Fruit fly (Drosophila melanogaster) whole organism, embryonic: ENCODE data around the gene Crg-1.
A peak's percentile ranks its signal among the peaks of the same experiment; 100 is the strongest.

ENCODE experiments used
- Adf1 ChIP-seq: fragments of 200-800 bp; sonication (Bioruptor generic); IDR thresholded peaks from 2 replicates; pipeline ENCODE4 v1.3.6; 2022; ENCODE audit warnings: missing biosample characterization, missing genetic modification characterization
- CG1024 ChIP-seq: fragments of 200-800 bp; sonication (Bioruptor generic); IDR thresholded peaks from 2 replicates; pipeline ENCODE4 v1.3.6; 2022; ENCODE audit warnings: missing biosample characterization, missing genetic modification characterization
- CG10565 ChIP-seq: fragments of 200-800 bp; sonication (Bioruptor generic); optimal IDR thresholded peaks from 3 replicates; lab custom pipeline; 2016; ENCODE audit warnings: missing biosample characterization, mild to moderate bottlenecking, missing genetic modification characterization
- CG13424 ChIP-seq: fragments of 200-800 bp; sonication (Bioruptor generic); optimal IDR thresholded peaks from 2 replicates; lab custom pipeline; 2019; ENCODE audit warnings: missing biosample characterization, mild to moderate bottlenecking, missing genetic modification characterization, moderate library complexity
- CG15601 ChIP-seq: fragments of 200-800 bp; sonication (Bioruptor generic); optimal IDR thresholded peaks from 3 replicates; lab custom pipeline; 2019; ENCODE audit warnings: missing biosample characterization, mild to moderate bottlenecking, missing genetic modification characterization, moderate library complexity
- CG1647 ChIP-seq: fragments of 200-800 bp; sonication (Bioruptor generic); optimal IDR thresholded peaks from 3 replicates; lab custom pipeline; 2016; ENCODE audit warnings: missing biosample characterization, missing genetic modification characterization
- CG30431 ChIP-seq: fragments of 200-800 bp; sonication (Bioruptor generic); optimal IDR thresholded peaks from 2 replicates; lab custom pipeline; 2017; ENCODE audit warnings: missing biosample characterization, missing genetic modification characterization
- CG3163 ChIP-seq: fragments of 200-800 bp; sonication (Bioruptor generic); optimal IDR thresholded peaks from 3 replicates; lab custom pipeline; 2016; ENCODE audit warnings: missing biosample characterization, missing genetic modification characterization
- CG33557 ChIP-seq: fragments of 200-800 bp; sonication (Bioruptor generic); optimal IDR thresholded peaks from 2 replicates; lab custom pipeline; 2019; ENCODE audit warnings: missing biosample characterization, mild to moderate bottlenecking, missing genetic modification characterization, moderate library complexity
- CG3407 ChIP-seq: fragments of 200-800 bp; sonication (Bioruptor generic); optimal IDR thresholded peaks from 2 replicates; lab custom pipeline; 2018; ENCODE audit warnings: missing biosample characterization, mild to moderate bottlenecking, missing genetic modification characterization
- CG6175 ChIP-seq: fragments of 200-800 bp; sonication (Bioruptor generic); IDR thresholded peaks from 3 replicates; pipeline ENCODE4 v1.3.6; 2022; ENCODE audit warnings: missing biosample characterization, missing genetic modification characterization
- CG7556 ChIP-seq: fragments of 200-800 bp; sonication (Bioruptor generic); optimal IDR thresholded peaks from 2 replicates; lab custom pipeline; 2017; ENCODE audit warnings: missing biosample characterization, mild to moderate bottlenecking, missing genetic modification characterization
- CG9215 ChIP-seq: fragments of 200-800 bp; sonication (Bioruptor generic); IDR thresholded peaks from 2 replicates; pipeline ENCODE4 v1.3.6; 2022; ENCODE audit warnings: missing biosample characterization, missing genetic modification characterization
- CG9932 ChIP-seq: fragments of 200-800 bp; sonication (Bioruptor generic); IDR thresholded peaks from 2 replicates; pipeline ENCODE4 v1.3.6; 2022; ENCODE audit warnings: missing biosample characterization, missing genetic modification characterization
- CkIIα-i1 ChIP-seq: fragments of 200-800 bp; sonication (Bioruptor generic); IDR thresholded peaks from 2 replicates; pipeline ENCODE4 v1.3.6; 2022; ENCODE audit warnings: missing biosample characterization, missing genetic modification characterization
- Elba2 ChIP-seq: fragments of 200-800 bp; sonication (Bioruptor generic); optimal IDR thresholded peaks from 3 replicates; lab custom pipeline; 2016; ENCODE audit warnings: missing biosample characterization, missing genetic modification characterization
- H15 ChIP-seq: fragments of 200-800 bp; sonication (Bioruptor generic); IDR thresholded peaks from 3 replicates; pipeline ENCODE4 v1.3.6; 2022; ENCODE audit warnings: missing biosample characterization, missing genetic modification characterization
- HmgD ChIP-seq: fragments of 200-800 bp; sonication (Bioruptor generic); optimal IDR thresholded peaks from 3 replicates; lab custom pipeline; 2016; ENCODE audit warnings: missing biosample characterization, missing genetic modification characterization
- Hr78 ChIP-seq, 2 experiments: fragments of 200-800 bp in 1 of 2; fragments of >200 bp in 1 of 2; sonication (Bioruptor generic) in 1 of 2; optimal IDR thresholded peaks; 2 replicates each; lab custom pipeline; 2017 to 2019; ENCODE audit warnings: missing biosample characterization in 2 of 2, missing genetic modification characterization in 2 of 2, mild to moderate bottlenecking in 1 of 2, moderate library complexity in 1 of 2
- NC2α ChIP-seq: fragments of 200-800 bp; sonication (Bioruptor generic); optimal IDR thresholded peaks from 2 replicates; lab custom pipeline; 2016; ENCODE audit warnings: missing biosample characterization, missing genetic modification characterization
- Oaz ChIP-seq: fragments of 200-800 bp; sonication (Bioruptor generic); IDR thresholded peaks from 2 replicates; pipeline ENCODE4 v1.3.6; 2022; ENCODE audit warnings: missing biosample characterization, missing genetic modification characterization
- Ptx1 ChIP-seq: fragments of 200-800 bp; sonication (Bioruptor generic); IDR thresholded peaks from 2 replicates; pipeline ENCODE4 v1.3.6; 2022; ENCODE audit warnings: missing biosample characterization, missing genetic modification characterization
- Sox102F ChIP-seq: fragments of 200-800 bp; sonication (Bioruptor generic); optimal IDR thresholded peaks from 2 replicates; lab custom pipeline; 2018; ENCODE audit warnings: missing biosample characterization, mild to moderate bottlenecking, missing genetic modification characterization, moderate library complexity
- Stat92E ChIP-seq, 3 experiments: fragments of >200 bp in 2 of 3; fragments of 200-800 bp in 1 of 3; sonication (Bioruptor generic) in 1 of 3; optimal IDR thresholded peaks; 2 replicates each; lab custom pipeline; 2017 to 2019; ENCODE audit warnings: missing biosample characterization in 3 of 3, missing genetic modification characterization in 3 of 3, mild to moderate bottlenecking in 1 of 3, moderate library complexity in 1 of 3
- Vsx1 ChIP-seq: fragments of 200-800 bp; sonication (Bioruptor generic); optimal IDR thresholded peaks from 2 replicates; lab custom pipeline; 2017; ENCODE audit warnings: missing biosample characterization, mild to moderate bottlenecking, missing genetic modification characterization, missing genetic modification reagents
- ac ChIP-seq: fragments of 200-800 bp; sonication (Bioruptor generic); optimal IDR thresholded peaks from 3 replicates; lab custom pipeline; 2017; ENCODE audit warnings: missing biosample characterization, mild to moderate bottlenecking, missing genetic modification characterization
- aop ChIP-seq: fragments of 200-800 bp; sonication (Bioruptor generic); IDR thresholded peaks from 2 replicates; pipeline ENCODE4 v1.3.6; 2022; ENCODE audit warnings: missing biosample characterization, missing genetic modification characterization
- az2 ChIP-seq: fragments of 200-800 bp; sonication (Bioruptor generic); optimal IDR thresholded peaks from 3 replicates; lab custom pipeline; 2016; ENCODE audit warnings: missing biosample characterization, missing genetic modification characterization
- bigmax ChIP-seq: fragments of 200-800 bp; sonication (Bioruptor generic); optimal IDR thresholded peaks from 2 replicates; lab custom pipeline; 2018; ENCODE audit warnings: missing biosample characterization, mild to moderate bottlenecking, missing genetic modification characterization
- chn ChIP-seq: fragments of 200-800 bp; sonication (Bioruptor generic); optimal IDR thresholded peaks from 2 replicates; lab custom pipeline; 2016; ENCODE audit warnings: missing biosample characterization, missing genetic modification characterization
- ci ChIP-seq: fragments of 200-800 bp; sonication (Bioruptor generic); IDR thresholded peaks from 3 replicates; pipeline ENCODE4 v1.3.6; 2022; ENCODE audit warnings: missing biosample characterization, missing genetic modification characterization
- cwo ChIP-seq: fragments of 200-800 bp; sonication (Bioruptor generic); optimal IDR thresholded peaks from 3 replicates; lab custom pipeline; 2017; ENCODE audit warnings: missing biosample characterization, missing genetic modification characterization, mild to moderate bottlenecking, moderate library complexity, missing genetic modification reagents
- dmrt11E ChIP-seq: fragments of 200-800 bp; sonication (Bioruptor generic); optimal IDR thresholded peaks from 3 replicates; lab custom pipeline; 2018; ENCODE audit warnings: missing biosample characterization, mild to moderate bottlenecking, missing genetic modification characterization, moderate library complexity
- dpn ChIP-seq, 2 experiments: fragments of 200-800 bp; sonication (Bioruptor generic); optimal IDR thresholded peaks; 3 replicates each; lab custom pipeline; 2016; ENCODE audit warnings: missing biosample characterization in 2 of 2, missing genetic modification characterization in 2 of 2
- dysf ChIP-seq: fragments of 200-800 bp; sonication (Bioruptor generic); IDR thresholded peaks from 3 replicates; pipeline ENCODE4 v1.3.6; 2022; ENCODE audit warnings: missing biosample characterization, missing genetic modification characterization
- eve ChIP-seq, 2 experiments: fragments of >200 bp; optimal IDR thresholded peaks; 2 replicates each; lab custom pipeline; 2017; ENCODE audit warnings: missing biosample characterization in 2 of 2, missing genetic modification characterization in 2 of 2
- kni ChIP-seq: fragments of 200-800 bp; sonication (Bioruptor generic); optimal IDR thresholded peaks from 3 replicates; lab custom pipeline; 2017; ENCODE audit warnings: mild to moderate bottlenecking, missing biosample characterization, missing genetic modification reagents, missing genetic modification characterization
- lmd ChIP-seq: fragments of 200-800 bp; sonication (Bioruptor generic); IDR thresholded peaks from 2 replicates; pipeline ENCODE4 v1.3.6; 2022; ENCODE audit warnings: missing biosample characterization, missing genetic modification characterization
- luna ChIP-seq: fragments of 200-800 bp; sonication (Bioruptor generic); optimal IDR thresholded peaks from 2 replicates; lab custom pipeline; 2016; ENCODE audit warnings: missing biosample characterization, missing genetic modification characterization
- nom ChIP-seq: fragments of 200-800 bp; sonication (Bioruptor generic); optimal IDR thresholded peaks from 2 replicates; lab custom pipeline; 2017; ENCODE audit warnings: missing biosample characterization, missing genetic modification characterization, mild to moderate bottlenecking, moderate library complexity, missing genetic modification reagents
- peb ChIP-seq: fragments of 200-800 bp; sonication (Bioruptor generic); IDR thresholded peaks from 2 replicates; pipeline ENCODE4 v1.3.6; 2022; ENCODE audit warnings: missing biosample characterization, missing genetic modification characterization
- pros ChIP-seq: fragments of 200-800 bp; sonication (Bioruptor generic); optimal IDR thresholded peaks from 3 replicates; lab custom pipeline; 2019; ENCODE audit warnings: missing biosample characterization, mild to moderate bottlenecking, missing genetic modification characterization, moderate library complexity
- psq ChIP-seq: fragments of 200-800 bp; sonication (Bioruptor generic); optimal IDR thresholded peaks from 2 replicates; lab custom pipeline; 2017; ENCODE audit warnings: missing biosample characterization, missing genetic modification characterization
- ranshi ChIP-seq: fragments of 200-800 bp; sonication (Bioruptor generic); IDR thresholded peaks from 2 replicates; pipeline ENCODE4 v1.3.6; 2022; ENCODE audit warnings: missing biosample characterization, missing genetic modification characterization
- sc ChIP-seq, 3 experiments: fragments of >200 bp in 2 of 3; fragments of 200-800 bp in 1 of 3; sonication (Bioruptor generic) in 1 of 3; optimal IDR thresholded peaks; 2 replicates in 2 of 3; 3 replicates in 1 of 3; lab custom pipeline; 2017; ENCODE audit warnings: mild to moderate bottlenecking in 1 of 3, missing biosample characterization in 1 of 3, missing genetic modification characterization in 1 of 3, missing genetic modification reagents in 1 of 3
- shn ChIP-seq: fragments of 200-800 bp; sonication (Bioruptor generic); optimal IDR thresholded peaks from 3 replicates; lab custom pipeline; 2016; ENCODE audit warnings: missing biosample characterization, missing genetic modification characterization
- slbo ChIP-seq: fragments of 200-800 bp; sonication (Bioruptor generic); IDR thresholded peaks from 2 replicates; pipeline ENCODE4 v1.3.6; 2022; ENCODE audit warnings: missing biosample characterization, missing genetic modification characterization
- so ChIP-seq: fragments of 200-800 bp; sonication (Bioruptor generic); IDR thresholded peaks from 3 replicates; pipeline ENCODE4 v1.3.6; 2022; ENCODE audit warnings: missing biosample characterization, missing genetic modification characterization
- sob ChIP-seq: fragments of 200-800 bp; sonication (Bioruptor generic); IDR thresholded peaks from 2 replicates; pipeline ENCODE4 v1.3.6; 2022; ENCODE audit warnings: missing biosample characterization, missing genetic modification characterization
- vnd ChIP-seq: fragments of 200-800 bp; sonication (Bioruptor generic); IDR thresholded peaks from 3 replicates; pipeline ENCODE4 v1.3.6; 2022; ENCODE audit warnings: missing biosample characterization, missing genetic modification characterization; ENCODE audit not compliant: partially characterized antibody
- zf30C ChIP-seq: fragments of 200-800 bp; sonication (Bioruptor generic); optimal IDR thresholded peaks from 3 replicates; lab custom pipeline; 2018; ENCODE audit warnings: missing biosample characterization, mild to moderate bottlenecking, missing genetic modification characterization

The Crg-1 gene

dm6 chrX:3811340-3811788 lies 18.3 kb downstream of the Crg-1 start, which contains the start of gene ec (continued):
- TF ChIP-seq nom (GFP tag; lab: Kevin White, UChicago) (peak; percentile 44), Hr78 (GFP tag; optimal IDR thresholded peaks at IDR 0.05; lab: Kevin White, UChicago) (no peak), vnd (GFP tag; lab: Robert Waterston, UW) (no peak), Adf1 (GFP tag; lab: Robert Waterston, UW) (peak; percentile 36; the same call in 1 of the 2 replicates), pros (GFP tag; lab: Kevin White, UChicago) (peak; percentile 4), dmrt11E (tag; lab: Kevin White, UChicago) (no peak), luna (GFP tag; lab: Kevin White, UChicago) (no peak), az2 (GFP tag; lab: Kevin White, UChicago) (no peak), bigmax (GFP tag; lab: Kevin White, UChicago) (no peak), kni (GFP tag; lab: Kevin White, UChicago) (no peak), ranshi (GFP tag; lab: Robert Waterston, UW) (no peak), CG10565 (GFP tag; lab: Kevin White, UChicago) (no peak), Ptx1 (GFP tag; lab: Robert Waterston, UW) (no peak), CkIIα-i1 (no peak), CG30431 (GFP tag; lab: Kevin White, UChicago) (no peak), eve (GFP tag; optimal IDR thresholded peaks at IDR 0.05; lab: Kevin White, UChicago) (no peak), shn (no peak), CG7556 (GFP tag; lab: Kevin White, UChicago) (no peak), zf30C (no peak), aop (GFP tag; lab: Robert Waterston, UW) (no peak), NC2α (GFP tag; lab: Kevin White, UChicago) (no peak), CG1647 (GFP tag; lab: Kevin White, UChicago) (peak; percentile 2), CG9215 (no peak), Stat92E (GFP tag; optimal IDR thresholded peaks at IDR 0.05; lab: Kevin White, UChicago) (peak in 1 of 3 experiments; percentile 56), HmgD (peak; percentile 77), psq (GFP tag; lab: Kevin White, UChicago) (peak; percentile 3), CG1024 (GFP tag; lab: Robert Waterston, UW) (no peak), Oaz (no peak), sc (optimal IDR thresholded peaks at IDR 0.05; lab: Kevin White, UChicago) (no peak), sc (GFP tag; optimal IDR thresholded peaks at IDR 0.05; lab: Kevin White, UChicago) (no peak), lmd (GFP tag; lab: Robert Waterston, UW) (no peak), CG6175 (GFP tag; lab: Robert Waterston, UW) (peak; percentile 29; the same call in 1 of the 3 replicates), CG9932 (0 out of 2 replicates have a peak, but pooled peaks have one; percentile 31), peb (GFP tag; lab: Robert Waterston, UW) (no peak), sob (no peak), slbo (GFP tag; lab: Robert Waterston, UW) (no peak), CG3407 (GFP tag; lab: Kevin White, UChicago) (no peak), Elba2 (GFP tag; lab: Kevin White, UChicago) (no peak), CG3163 (peak; percentile 47), H15 (GFP tag; lab: Robert Waterston, UW) (no peak), Sox102F (no peak), Vsx1 (no peak), so (peak; percentile 47; the same call in 1 of the 3 replicates), ci (peak; percentile 57; the same call in 2 of the 3 replicates), dysf (GFP tag; lab: Robert Waterston, UW) (no peak), CG33557 (GFP tag; lab: Kevin White, UChicago) (no peak), CG15601 (peak; percentile 71), CG13424 (tag; lab: Kevin White, UChicago) (no peak), cwo (no peak), ac (GFP tag; lab: Kevin White, UChicago) (no peak), dpn (GFP tag; optimal IDR thresholded peaks at IDR 0.05; lab: Kevin White, UChicago) (no peak), chn (GFP tag; lab: Kevin White, UChicago) (no peak)
